Worm (Caenorhabditis elegans): ENCODE data around the gene nob-1.

DNA sequence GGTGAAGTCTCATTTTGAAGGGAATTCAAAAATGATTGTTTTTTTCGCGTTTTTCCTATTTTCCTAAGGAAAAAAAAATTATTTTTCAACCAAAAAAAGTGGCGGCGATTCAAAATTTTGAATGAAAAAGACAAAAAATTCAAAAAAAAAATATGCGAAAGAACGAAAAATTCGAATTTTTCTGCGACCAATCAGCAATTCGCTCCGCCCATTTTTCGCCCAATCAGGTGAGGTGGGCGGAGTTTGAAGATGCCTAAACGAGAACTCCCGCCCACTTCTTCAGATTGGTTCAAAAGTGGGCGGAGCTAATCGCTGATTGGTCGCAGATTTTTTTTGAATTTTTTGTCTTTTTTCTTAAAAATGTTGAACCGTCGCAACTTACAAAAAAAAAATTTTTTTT lies 20.2 kb downstream of the nob-1 start:
- TF ChIP-seq mdl-1 (tag; optimal IDR thresholded peaks at IDR 0.05) (no peak), ceh-28 (tag; optimal IDR thresholded peaks at IDR 0.05) (no peak), ama-1 (optimal IDR thresholded peaks at IDR 0.05) (no peak)
